Worm (Caenorhabditis elegans) whole organism, L4/young adult: ENCODE data around the gene clec-243.

Experiments
- W03F9.2 ChIP-seq: fragments of 150-350 bp; optimal IDR thresholded peaks from 2 replicates; lab custom pipeline; 2014; ENCODE audit warnings: missing biosample characterization, missing genetic modification characterization
- dao-5 ChIP-seq: sonication (generic microtip); optimal IDR thresholded peaks from 2 replicates; lab custom pipeline; 2016; ENCODE audit warnings: missing genotype, missing genetic modification characterization, moderate library complexity, missing compliant biosample characterization
- him-1 ChIP-seq: sonication (generic microtip); optimal IDR thresholded peaks from 2 replicates; lab custom pipeline; 2016; ENCODE audit warnings: missing genotype, missing genetic modification reagents, missing genetic modification characterization, missing compliant biosample characterization

clec-243 gene

DNA sequence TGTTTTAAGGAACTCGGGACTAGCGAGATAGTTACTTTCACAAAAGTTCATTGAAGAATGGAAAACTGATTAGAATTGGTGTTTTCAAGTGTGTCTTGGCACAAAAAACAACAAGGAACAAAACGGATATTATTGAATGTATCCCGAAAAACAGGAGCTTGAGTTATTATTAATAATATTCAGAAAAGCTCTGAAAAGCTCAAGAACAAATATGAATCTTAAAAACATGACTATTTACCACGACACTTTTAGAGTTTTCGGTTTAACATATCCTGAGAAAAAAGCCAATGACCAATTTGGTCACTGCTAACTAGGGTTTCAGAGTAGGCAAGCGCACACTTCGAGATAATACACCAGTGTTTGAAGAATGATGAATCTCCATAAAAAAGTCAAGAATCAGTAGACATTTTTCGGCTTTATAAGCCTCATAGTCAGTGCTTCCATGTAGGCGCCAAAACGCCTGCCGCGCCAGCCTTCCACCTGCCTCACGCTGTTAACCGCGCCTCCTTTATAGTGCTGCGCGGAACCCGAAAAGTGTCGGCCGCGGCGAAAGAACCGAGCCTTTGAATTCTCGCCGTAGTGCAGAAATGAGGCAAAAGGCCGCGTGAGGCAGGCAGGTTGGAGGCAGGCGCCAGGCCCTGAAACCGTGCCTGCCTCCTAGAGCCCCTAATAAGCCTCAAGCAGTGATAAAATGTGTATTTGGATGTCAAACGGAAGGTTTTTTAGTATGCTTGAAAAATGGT is 36.7 kb downstream of the clec-243 start, which contains the start of gene srh-236:
srh-236 (minus strand) TSS at position 51 of the 743 bp plus-strand sequence.
- TF ChIP-seq dao-5 (no peak), him-1 (tag; lab: Kevin White, UChicago) (no peak), W03F9.2 (tag; lab: Kevin White, UChicago) (no peak)

DNA sequence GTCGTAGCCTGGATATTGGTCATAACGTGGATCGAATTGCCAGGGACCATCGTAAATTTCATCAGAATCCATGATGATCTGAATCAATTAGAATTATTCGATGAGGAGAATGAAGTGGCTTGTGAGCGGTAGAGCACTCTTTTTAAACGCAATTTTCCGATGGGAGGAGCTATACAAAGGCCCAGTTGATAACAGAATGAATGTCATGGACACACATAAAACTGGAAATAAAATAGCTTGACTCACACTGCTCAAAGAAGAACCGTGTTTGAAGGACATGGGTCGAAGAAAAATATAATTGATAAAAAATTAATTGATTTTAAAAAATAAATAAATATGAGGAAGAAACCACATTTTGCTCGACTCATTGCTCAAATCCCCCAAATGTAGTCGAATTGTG is 40.8 kb downstream of the clec-243 start, which contains the start of gene Y68A4A.13:
Y68A4A.13 (minus strand) TSS at position 101 of the 400 bp plus-strand sequence.
- TF ChIP-seq him-1 (tag; lab: Kevin White, UChicago) (no peak), dao-5 (no peak), W03F9.2 (tag; lab: Kevin White, UChicago) (no peak)

DNA sequence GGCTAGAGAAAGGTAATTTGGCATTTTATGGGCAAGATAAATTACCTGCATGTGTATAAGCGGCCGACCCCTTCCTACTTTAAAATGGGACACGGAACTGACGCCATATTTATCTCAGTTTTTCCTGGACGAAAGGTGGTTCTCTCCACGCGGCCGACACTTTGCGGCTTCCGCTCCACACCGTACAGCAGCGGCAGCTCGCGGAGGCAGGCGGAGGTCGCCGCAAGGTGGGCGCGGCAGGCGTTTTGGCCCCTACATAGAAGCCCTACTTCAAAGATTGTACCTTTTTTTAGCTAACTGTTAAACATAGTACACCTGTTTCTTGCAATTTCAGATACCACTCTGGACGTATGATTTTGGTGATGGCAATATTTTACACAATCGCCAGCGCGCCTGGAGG is 42.3 kb downstream of the clec-243 start:
- TF ChIP-seq him-1 (tag; lab: Kevin White, UChicago): no peak

DNA sequence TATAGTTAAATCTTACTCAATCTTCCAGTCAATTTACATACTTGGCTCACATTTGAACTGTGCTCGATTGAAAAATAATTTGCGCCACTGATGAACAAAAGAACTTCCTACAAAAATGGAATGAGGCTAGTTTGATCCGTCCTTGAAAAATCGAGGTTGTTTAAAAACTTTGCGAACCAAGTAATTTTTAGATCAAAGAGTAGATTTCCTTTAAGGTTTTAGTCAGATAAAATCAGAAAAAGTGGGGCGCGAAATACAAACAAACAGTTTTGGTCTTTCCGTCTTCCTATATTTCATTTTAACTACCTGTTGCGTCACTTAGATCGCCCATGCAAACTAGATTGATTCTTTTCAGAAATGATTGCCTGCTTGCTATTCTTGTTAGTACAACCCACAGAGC is 47.0 kb downstream of the clec-243 start, which contains the start of gene Y68A4A.10:
Y68A4A.10 (plus strand) TSS at position 301 of the 400 bp plus-strand sequence.
- no peak for TF ChIP-seq W03F9.2 (tag; lab: Kevin White, UChicago)
- no peak for TF ChIP-seq dao-5
- TF ChIP-seq him-1 (tag; lab: Kevin White, UChicago): no peak

DNA sequence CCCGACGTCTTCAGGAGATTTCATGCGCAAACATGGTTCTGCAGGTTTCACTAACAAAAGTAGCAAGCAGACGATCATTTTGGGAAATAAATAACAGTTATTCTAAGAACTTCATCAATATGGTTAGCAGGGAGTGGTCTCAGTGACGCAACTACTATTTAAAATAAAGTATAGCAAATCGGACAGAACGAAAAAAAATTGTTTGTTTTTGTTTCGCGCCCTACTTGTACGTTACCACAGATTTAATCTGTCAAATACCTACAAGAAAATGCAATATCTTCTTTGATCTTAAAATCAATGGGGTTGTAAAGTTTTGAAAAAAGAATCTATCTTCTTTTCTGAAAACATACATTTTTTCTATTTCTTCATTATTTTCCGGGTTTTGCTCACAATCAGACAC is 49.9 kb downstream of the clec-243 start, which contains the start of gene srz-96:
srz-96 (plus strand) TSS at position 301 of the 400 bp plus-strand sequence.
- TF ChIP-seq W03F9.2 (tag; lab: Kevin White, UChicago) (no peak), him-1 (tag; lab: Kevin White, UChicago) (no peak), dao-5 (no peak)
